Worm (Caenorhabditis elegans): ENCODE results near the gene rsp-4.

DNA sequence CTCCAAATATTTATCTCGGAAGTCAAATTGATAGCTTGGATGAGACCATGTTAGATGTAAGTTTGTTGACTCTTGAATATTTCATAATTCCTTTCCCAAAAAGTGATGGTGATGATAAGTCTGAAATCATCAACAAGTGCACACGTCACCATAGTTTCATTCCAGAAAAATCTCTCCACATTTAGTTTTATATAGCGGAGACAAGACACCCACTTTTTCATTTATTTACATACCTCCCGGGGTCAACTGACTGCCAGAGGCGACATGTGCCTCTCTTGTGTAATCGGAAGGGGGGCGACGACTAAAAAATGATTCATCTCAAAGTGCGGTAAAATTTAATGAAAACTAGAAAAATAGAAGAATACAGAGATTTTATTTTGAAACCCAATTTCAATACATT, 50.3 kb downstream of the rsp-4 start:
- TF ChIP-seq hlh-12 (tag; optimal IDR thresholded peaks at IDR 0.05) (no peak), F23B12.7 (tag; optimal IDR thresholded peaks at IDR 0.05; ENCODE audit: insufficient read depth) (no peak), F57A8.1 (GFP tag; optimal IDR thresholded peaks at IDR 0.05) (no peak), ama-1 (optimal IDR thresholded peaks at IDR 0.05) (no peak), ama-1 (GFP tag; optimal IDR thresholded peaks at IDR 0.05) (no peak), efl-1 (GFP tag; optimal IDR thresholded peaks at IDR 0.05) (no peak), snpc-3.4 (tag; optimal IDR thresholded peaks at IDR 0.05) (no peak), F55B11.4 (tag; optimal IDR thresholded peaks at IDR 0.05; ENCODE audit: borderline replicate concordance, insufficient read depth) (no peak), F52B5.7 (tag; optimal IDR thresholded peaks at IDR 0.05) (no peak), unc-62 (GFP tag; optimal IDR thresholded peaks at IDR 0.05) (no peak), snpc-4 (GFP tag; optimal IDR thresholded peaks at IDR 0.05) (no peak), snpc-4 (tag; optimal IDR thresholded peaks at IDR 0.05) (no peak), rcor-1 (GFP tag; IDR thresholded peaks at IDR 0.05) (no peak)

Measured in whole organism, young adult.